Fruit fly (Drosophila melanogaster): Measurements from ENCODE around the gene Ltn1.

- TF ChIP-seq foxo (GFP tag; optimal IDR thresholded peaks at IDR 0.05) (no peak), Hr78 (GFP tag; optimal IDR thresholded peaks at IDR 0.05) (no peak), sv (GFP tag; optimal IDR thresholded peaks at IDR 0.05) (no peak), pan (optimal IDR thresholded peaks at IDR 0.05) (no peak), psq (GFP tag; optimal IDR thresholded peaks at IDR 0.05) (peak; percentile 0), lola (GFP tag; optimal IDR thresholded peaks at IDR 0.05) (no peak), Jra (GFP tag; optimal IDR thresholded peaks at IDR 0.05) (peak; percentile 27), Hnf4 (GFP tag; optimal IDR thresholded peaks at IDR 0.05) (no peak), GATAd (GFP tag; optimal IDR thresholded peaks at IDR 0.05) (no peak), tai (GFP tag; optimal IDR thresholded peaks at IDR 0.05) (no peak), OdsH (GFP tag; optimal IDR thresholded peaks at IDR 0.05) (no peak), rgr (GFP tag; optimal IDR thresholded peaks at IDR 0.05) (no peak), woc (GFP tag; optimal IDR thresholded peaks at IDR 0.05) (peak; percentile 17), dmrt93B (GFP tag; optimal IDR thresholded peaks at IDR 0.05) (no peak)
Observed at dm6 chr3L:19557996-19558375, 5.9 kb upstream of the Ltn1 start.

Data from whole organism, wandering third instar larva.